Fruit fly (Drosophila melanogaster): ENCODE measurements around the gene CG7991.

Gene CG7991

dm6 chr3L:1663531-1663930 is 11.0 kb upstream of the CG7991 start:
- TF ChIP-seq noc (tag; optimal IDR thresholded peaks at IDR 0.05) = no peak

- no peak for TF ChIP-seq noc (tag; optimal IDR thresholded peaks at IDR 0.05)
These were observed 10.3 kb upstream of the CG7991 start for dm6 chr3L:1664205-1664604.

DNA sequence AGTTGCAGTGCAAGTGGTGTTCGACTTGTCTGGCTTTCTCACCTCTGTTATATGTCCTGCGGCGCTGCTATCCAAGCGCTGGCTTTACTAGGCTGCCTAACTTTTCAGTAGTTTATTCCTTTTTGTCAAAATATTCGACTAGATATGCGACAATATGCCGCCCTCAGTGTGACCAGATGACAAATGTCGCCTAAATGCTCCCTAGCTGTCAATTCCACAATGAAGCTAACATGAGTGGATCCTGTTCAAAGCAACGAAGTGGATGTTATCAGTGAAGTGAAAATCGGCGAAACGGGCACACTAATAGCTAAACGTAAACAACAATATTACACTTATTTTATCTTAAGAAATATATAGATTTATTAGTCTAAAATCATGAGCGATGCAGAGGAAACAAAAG is 9.6 kb upstream of the CG7991 start, which contains the start of the genes Srrm234 and CG7974:
TSS of gene Srrm234 (minus strand) at position 189 of the 400 bp plus-strand sequence.
TSS of gene CG7974 (plus strand) at position 263 of the 400 bp plus-strand sequence.
- no peak for TF ChIP-seq noc (tag; optimal IDR thresholded peaks at IDR 0.05)

- no peak for TF ChIP-seq noc (tag; optimal IDR thresholded peaks at IDR 0.05)
These were observed 9.0 kb upstream of the CG7991 start for dm6 chr3L:1665544-1665943.

- TF ChIP-seq noc (tag; optimal IDR thresholded peaks at IDR 0.05) = no peak
These were observed 7.1 kb upstream of the CG7991 start for dm6 chr3L:1667423-1667822.

DNA sequence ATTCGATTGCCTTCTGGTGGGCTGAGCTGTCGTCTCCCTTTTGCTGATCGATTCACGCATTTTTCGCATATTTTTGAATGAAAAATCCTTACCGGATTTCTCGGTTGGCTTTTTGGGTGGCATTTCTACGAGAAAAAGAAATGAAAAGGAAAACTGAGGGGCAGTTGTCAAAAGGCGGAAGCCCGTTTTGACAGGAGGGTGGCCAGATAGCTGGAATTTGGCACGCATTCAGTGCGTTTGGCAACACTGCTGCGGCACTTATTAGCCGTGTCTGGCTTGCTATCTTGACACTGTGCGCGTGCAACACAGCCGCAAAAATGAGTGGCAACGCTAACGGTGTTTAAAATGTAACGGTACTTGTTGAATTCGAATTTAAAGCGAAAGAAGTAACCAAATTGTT is 6.0 kb upstream of the CG7991 start, which contains the start of gene RpL23A:
TSS of gene RpL23A (minus strand) at position 151 of the 400 bp plus-strand sequence.
- peak; percentile 78 for TF ChIP-seq noc (tag; optimal IDR thresholded peaks at IDR 0.05)

DNA sequence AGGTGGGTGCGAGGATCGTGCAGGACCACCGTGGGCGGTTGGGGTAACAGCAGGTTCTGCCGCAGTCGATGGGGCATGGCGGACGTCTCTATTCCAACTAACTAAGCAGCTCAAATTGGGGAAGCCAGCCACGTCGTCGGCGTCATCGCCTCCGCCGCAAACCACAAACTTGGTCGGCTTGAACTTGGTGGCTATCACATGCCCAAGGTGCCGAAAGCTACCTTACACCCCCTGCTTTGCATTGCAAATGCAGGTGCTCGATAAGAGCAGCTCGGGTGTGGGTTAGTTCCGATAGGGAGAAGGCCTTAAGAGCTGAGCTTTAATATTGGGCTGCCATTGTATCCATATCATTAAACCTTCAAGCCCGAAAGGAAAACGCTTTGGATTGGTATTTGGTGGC is 4.5 kb upstream of the CG7991 start, which contains the start of gene RabX5:
TSS of gene RabX5 (minus strand) at position 101 of the 400 bp plus-strand sequence.
- no peak for TF ChIP-seq noc (tag; optimal IDR thresholded peaks at IDR 0.05)

dm6 chr3L:1672627-1673026 is 1.9 kb upstream of the CG7991 start, which contains the start of gene CG13930:
Gene CG13930, minus strand, starts transcription at chr3L:1672727.
- TF ChIP-seq noc (tag; optimal IDR thresholded peaks at IDR 0.05) = no peak

DNA sequence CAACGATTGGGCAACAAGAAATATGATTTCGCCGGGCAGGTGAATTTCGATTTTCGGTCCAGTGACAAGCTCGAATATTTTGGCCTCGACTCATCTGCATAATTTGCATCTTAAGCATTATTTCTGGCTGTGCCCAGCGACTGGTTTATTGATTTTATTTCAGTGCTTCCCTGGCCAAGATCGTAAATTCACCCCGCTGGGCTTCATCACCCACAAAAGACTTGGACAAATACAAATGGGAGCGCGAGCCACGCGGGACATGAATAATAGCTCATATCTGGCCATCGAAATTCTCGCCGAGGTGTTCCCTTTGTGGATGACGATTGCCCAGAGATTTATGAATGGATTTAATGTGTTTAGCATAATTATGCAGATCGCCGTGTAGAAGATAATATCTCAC is 733 bp downstream of the CG7991 start:
- peak; percentile 17 for TF ChIP-seq noc (tag; optimal IDR thresholded peaks at IDR 0.05)

DNA sequence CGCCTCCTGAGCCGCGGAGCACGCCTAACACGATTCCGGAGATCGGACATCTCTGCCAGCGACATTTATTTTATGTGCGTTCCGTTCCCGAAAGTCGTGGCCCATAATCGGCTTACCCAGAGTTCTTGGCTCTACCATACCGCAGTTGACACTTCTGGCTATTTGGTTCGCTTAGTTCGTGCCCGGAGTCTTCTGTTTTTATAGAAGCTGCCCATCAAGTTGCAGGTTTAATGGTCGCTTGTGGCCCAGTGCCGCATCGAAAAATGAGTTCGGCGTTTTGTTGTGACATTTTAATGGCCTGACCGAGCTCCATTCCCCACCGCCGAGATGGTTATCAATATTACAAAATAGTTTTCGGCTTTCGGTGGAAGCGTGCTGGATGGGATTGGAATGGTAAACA is 1.7 kb downstream of the CG7991 start:
- no peak for TF ChIP-seq noc (tag; optimal IDR thresholded peaks at IDR 0.05)

DNA sequence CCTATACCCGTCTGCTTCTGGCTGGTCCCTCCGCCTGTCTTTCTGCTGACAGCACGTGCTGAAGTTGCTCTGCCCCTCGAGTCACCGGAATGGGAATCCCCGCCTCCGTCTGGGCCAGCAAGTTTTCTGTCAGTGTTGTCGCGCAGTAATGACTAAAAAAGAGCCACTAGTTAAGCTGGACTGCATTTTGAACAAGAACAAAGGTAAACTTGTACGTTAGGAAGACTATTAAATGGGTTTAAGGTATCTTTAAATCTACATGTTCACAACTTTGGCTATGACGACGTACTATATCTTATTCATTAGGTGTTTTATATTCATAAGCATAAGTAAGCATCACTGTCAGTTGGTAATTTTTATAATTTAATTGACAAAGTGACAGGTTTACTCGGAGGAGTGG is 4.9 kb downstream of the CG7991 start:
- no peak for TF ChIP-seq noc (tag; optimal IDR thresholded peaks at IDR 0.05)

- TF ChIP-seq noc (tag; optimal IDR thresholded peaks at IDR 0.05) = no peak
These were observed 8.6 kb downstream of the CG7991 start for dm6 chr3L:1683091-1683490.

DNA sequence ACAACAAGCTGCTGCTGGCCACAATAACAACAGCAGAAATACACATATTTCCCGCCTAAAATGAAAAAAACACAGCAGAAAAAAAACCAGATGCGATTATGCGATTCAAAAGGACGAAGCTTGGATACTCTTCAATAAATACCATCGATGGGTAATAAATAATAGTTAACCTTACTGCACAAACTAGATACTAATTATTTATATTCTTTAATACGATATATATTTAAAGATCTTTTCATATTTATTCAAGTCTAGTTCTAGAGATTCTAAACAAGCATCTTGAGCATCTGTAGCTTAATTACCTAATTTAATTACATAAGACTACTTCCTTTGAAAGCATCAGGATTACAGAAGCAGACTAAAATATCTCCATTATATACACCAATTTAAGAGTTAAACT is 13.7 kb downstream of the CG7991 start:
- no peak for TF ChIP-seq noc (tag; optimal IDR thresholded peaks at IDR 0.05)

DNA sequence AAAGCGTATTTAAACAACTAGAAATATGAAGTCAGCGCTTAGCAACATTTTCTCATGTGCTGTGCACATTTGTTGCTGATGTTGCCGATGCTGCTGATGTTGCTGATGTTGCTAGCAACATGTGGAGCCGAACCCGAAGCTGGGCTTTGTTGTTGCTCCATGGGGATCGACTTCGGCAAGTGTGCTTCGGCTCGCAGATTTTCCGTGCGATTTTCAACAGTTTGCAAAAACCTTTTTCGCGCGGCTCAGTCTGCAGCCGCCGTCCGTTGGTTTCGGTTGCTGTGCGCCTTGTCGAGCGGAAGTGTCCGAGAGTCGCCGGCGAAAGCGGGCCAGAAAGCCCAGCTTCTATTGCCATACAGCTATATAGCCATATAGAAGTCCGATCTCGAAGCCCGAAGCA is 14.1 kb downstream of the CG7991 start:
- no peak for TF ChIP-seq noc (tag; optimal IDR thresholded peaks at IDR 0.05)

dm6 chr3L:1690727-1691413 is 16.4 kb downstream of the CG7991 start:
- TF ChIP-seq noc (tag; optimal IDR thresholded peaks at IDR 0.05) = no peak

dm6 chr3L:1692122-1692786 is 17.7 kb downstream of the CG7991 start:
- TF ChIP-seq noc (tag; optimal IDR thresholded peaks at IDR 0.05) = no peak

- no peak for TF ChIP-seq noc (tag; optimal IDR thresholded peaks at IDR 0.05)
These were observed 18.4 kb downstream of the CG7991 start for dm6 chr3L:1692859-1693258.

All from whole organism, larva.